Fruit fly (Drosophila melanogaster) Kc167 (cell line): ENCODE measurements around the gene bcn92.

ENCODE experiments used
- h ChIP-seq: fragments of >200 bp; optimal IDR thresholded peaks from 3 replicates; lab custom pipeline; 2018; ENCODE audit warnings: missing external identifiers
- insv ChIP-seq: fragments of >200 bp; optimal IDR thresholded peaks from 3 replicates; lab custom pipeline; 2018; ENCODE audit warnings: missing external identifiers
- psq ChIP-seq: fragments of >200 bp; optimal IDR thresholded peaks from 2 replicates; lab custom pipeline; 2017; ENCODE audit warnings: missing external identifiers

- TF ChIP-seq h = no peak
- no peak for TF ChIP-seq psq
- no peak for TF ChIP-seq insv (lab: Kevin White, UChicago)
Measured at dm6 chrX:2163358-2163757, 13.9 kb upstream of the bcn92 start.
